Fruit fly (Drosophila melanogaster): ENCODE data around the gene tara.
A peak's percentile ranks its signal among the peaks of the same experiment; 100 is the strongest.

tara gene

DNA sequence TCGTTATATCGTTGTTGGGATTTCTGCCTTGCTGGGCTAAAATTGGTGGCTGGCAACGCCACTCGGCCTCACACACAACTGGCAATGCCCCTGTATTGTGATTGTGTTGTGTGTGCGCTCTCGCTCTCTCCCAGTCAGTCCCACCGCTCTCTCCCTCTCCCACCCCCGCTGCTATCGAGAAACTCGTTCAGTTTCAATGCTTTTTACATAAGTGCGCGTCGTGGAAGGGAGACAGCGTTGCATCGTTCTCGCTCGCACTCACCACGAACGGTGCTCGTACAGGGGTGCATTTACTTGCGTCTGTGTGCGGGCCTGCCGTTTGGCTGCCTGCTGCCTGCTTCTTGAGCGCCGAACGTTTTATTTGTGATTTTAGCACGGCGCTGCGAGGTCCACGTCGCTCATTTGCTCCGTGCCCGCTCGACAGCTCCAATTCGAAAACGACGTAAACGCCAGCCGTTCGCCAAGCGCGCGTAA, 17.0 kb downstream of the tara start (continued):
- TF ChIP-seq CG8359 (GFP tag; optimal IDR thresholded peaks at IDR 0.05; ENCODE audit: borderline replicate concordance) (peak; percentile 4), Deaf1 (tag; optimal IDR thresholded peaks at IDR 0.05) (peak; percentile 98), CG11504 (tag; optimal IDR thresholded peaks at IDR 0.05) (peak; percentile 34), CG5245 (GFP tag; optimal IDR thresholded peaks at IDR 0.05) (peak; percentile 4), tup (GFP tag; optimal IDR thresholded peaks at IDR 0.05) (no peak), sima (GFP tag; optimal IDR thresholded peaks at IDR 0.05) (no peak), hb (GFP tag; IDR thresholded peaks at IDR 0.05; ENCODE audit: partially characterized antibody) (no peak), zf30C (GFP tag; optimal IDR thresholded peaks at IDR 0.05) (peak; percentile 29), crp (GFP tag; optimal IDR thresholded peaks at IDR 0.05) (peak in 1 of 2 experiments; percentile 41), CG10543 (GFP tag; optimal IDR thresholded peaks at IDR 0.05) (peak; percentile 100), CG10209 (GFP tag; optimal IDR thresholded peaks at IDR 0.05) (peak; percentile 60), CG12155 (GFP tag; optimal IDR thresholded peaks at IDR 0.05) (peak; percentile 50), pita (GFP tag; optimal IDR thresholded peaks at IDR 0.05) (no peak), Dek (tag; optimal IDR thresholded peaks at IDR 0.05) (no peak), GATAe (GFP tag; conservative IDR thresholded peaks at IDR 0.05) (no peak), Oli (tag; optimal IDR thresholded peaks at IDR 0.05) (no peak), D19A (tag; optimal IDR thresholded peaks at IDR 0.05) (peak; percentile 49), sens (GFP tag) (peak; percentile 92), tgo (GFP tag; IDR thresholded peaks at IDR 0.05) (no peak), CG6175 (GFP tag; IDR thresholded peaks at IDR 0.05) (no peak), gce (GFP tag; IDR thresholded peaks at IDR 0.05) (no peak), sqz (GFP tag; optimal IDR thresholded peaks at IDR 0.05) (peak; percentile 75), hbn (GFP tag; IDR thresholded peaks at IDR 0.05; ENCODE audit: partially characterized antibody) (no peak), CG9797 (GFP tag; optimal IDR thresholded peaks at IDR 0.05) (no peak), CG33213 (GFP tag; optimal IDR thresholded peaks at IDR 0.05) (peak; percentile 23), CG12659 (GFP tag; optimal IDR thresholded peaks at IDR 0.05) (peak; percentile 49), BtbVII (GFP tag; optimal IDR thresholded peaks at IDR 0.05) (peak; percentile 26), pfk (GFP tag; optimal IDR thresholded peaks at IDR 0.05) (peak; percentile 83), CG17385 (GFP tag; optimal IDR thresholded peaks at IDR 0.05) (peak; percentile 75), CG10979 (tag; optimal IDR thresholded peaks at IDR 0.05) (peak; percentile 41), CG9215 (GFP tag; IDR thresholded peaks at IDR 0.05) (no peak), CTCF (GFP tag; optimal IDR thresholded peaks at IDR 0.05) (peak; percentile 50), sr (GFP tag; IDR thresholded peaks at IDR 0.05) (no peak), sd (tag; optimal IDR thresholded peaks at IDR 0.05) (peak; percentile 91), ewg (GFP tag; optimal IDR thresholded peaks at IDR 0.05) (peak; percentile 50), zen (tag; optimal IDR thresholded peaks at IDR 0.05) (peak; percentile 64), CG10431 (GFP tag; optimal IDR thresholded peaks at IDR 0.05) (peak; percentile 34), ab (GFP tag; optimal IDR thresholded peaks at IDR 0.05) (peak; percentile 48), ato (GFP tag; IDR thresholded peaks at IDR 0.05; ENCODE audit: partially characterized antibody) (no peak), CG18599 (GFP tag; optimal IDR thresholded peaks at IDR 0.05) (peak; percentile 77), lbe (GFP tag; optimal IDR thresholded peaks at IDR 0.05) (peak; percentile 72), lab (GFP tag; optimal IDR thresholded peaks at IDR 0.05) (peak; percentile 85), CG1647 (GFP tag; optimal IDR thresholded peaks at IDR 0.05) (peak; percentile 39), Ets65A (GFP tag) (peak; percentile 91), unc-4 (GFP tag; IDR thresholded peaks at IDR 0.05; ENCODE audit: partially characterized antibody) (no peak), CG10366 (GFP tag; IDR thresholded peaks at IDR 0.05) (no peak), CG9609 (GFP tag; optimal IDR thresholded peaks at IDR 0.05) (no peak), CG18619 (GFP tag; optimal IDR thresholded peaks at IDR 0.05) (no peak), tap (tag; optimal IDR thresholded peaks at IDR 0.05) (peak; percentile 56), crol (GFP tag; IDR thresholded peaks at IDR 0.05) (no peak)
